Fruit fly (Drosophila melanogaster) whole organism, embryonic: Measurements from ENCODE around the gene Capa.

Experiments used
- ATbp ChIP-seq: fragments of 200-800 bp; sonication (Bioruptor generic); optimal IDR thresholded peaks from 2 replicates; lab custom pipeline; 2017; ENCODE audit warnings: missing biosample characterization, mild to moderate bottlenecking, missing genetic modification characterization, missing genetic modification reagents
- B-H1 ChIP-seq: fragments of 200-800 bp; sonication (Bioruptor generic); IDR thresholded peaks from 3 replicates; pipeline ENCODE4 v1.3.6; 2022; ENCODE audit warnings: missing biosample characterization, missing genetic modification characterization
- Bgb ChIP-seq: fragments of 200-800 bp; sonication (Bioruptor generic); IDR thresholded peaks from 2 replicates; pipeline ENCODE4 v1.3.6; 2022; ENCODE audit warnings: missing biosample characterization, missing genetic modification characterization; ENCODE audit not compliant: partially characterized antibody
- CG10979 ChIP-seq: fragments of 200-800 bp; sonication (Bioruptor generic); optimal IDR thresholded peaks from 2 replicates; lab custom pipeline; 2018; ENCODE audit warnings: missing biosample characterization, mild to moderate bottlenecking, missing genetic modification characterization, moderate library complexity
- CG12104 ChIP-seq: fragments of 200-800 bp; sonication (Bioruptor generic); optimal IDR thresholded peaks from 3 replicates; lab custom pipeline; 2016; ENCODE audit warnings: missing biosample characterization, missing genetic modification characterization
- CG12299 ChIP-seq: fragments of 200-800 bp; sonication (Bioruptor generic); optimal IDR thresholded peaks from 2 replicates; lab custom pipeline; 2018; ENCODE audit warnings: missing biosample characterization, mild to moderate bottlenecking, missing genetic modification characterization
- CG12942 ChIP-seq: fragments of 200-800 bp; sonication (Bioruptor generic); optimal IDR thresholded peaks from 3 replicates; lab custom pipeline; 2016; ENCODE audit warnings: missing biosample characterization, missing genetic modification characterization
- CG16813 ChIP-seq: fragments of 200-800 bp; sonication (Bioruptor generic); IDR thresholded peaks from 3 replicates; pipeline ENCODE4 v1.3.6; 2022; ENCODE audit warnings: missing biosample characterization, missing genetic modification characterization; ENCODE audit not compliant: partially characterized antibody
- CG16815 ChIP-seq: fragments of 200-800 bp; sonication (Bioruptor generic); optimal IDR thresholded peaks from 3 replicates; lab custom pipeline; 2017; ENCODE audit warnings: missing biosample characterization, mild to moderate bottlenecking, missing genetic modification characterization
- CG17186 ChIP-seq: fragments of 200-800 bp; sonication (Bioruptor generic); optimal IDR thresholded peaks from 3 replicates; lab custom pipeline; 2017; ENCODE audit warnings: missing biosample characterization, missing genetic modification reagents, missing genetic modification characterization
- CG18764 ChIP-seq: fragments of 200-800 bp; sonication (Bioruptor generic); optimal IDR thresholded peaks from 3 replicates; lab custom pipeline; 2016; ENCODE audit warnings: missing biosample characterization, missing genetic modification characterization
- CG2129 ChIP-seq: fragments of 200-800 bp; sonication (Bioruptor generic); IDR thresholded peaks from 2 replicates; pipeline ENCODE4 v1.3.6; 2022; ENCODE audit warnings: missing biosample characterization, missing genetic modification characterization; ENCODE audit not compliant: partially characterized antibody
- CG3163 ChIP-seq: fragments of 200-800 bp; sonication (Bioruptor generic); optimal IDR thresholded peaks from 3 replicates; lab custom pipeline; 2016; ENCODE audit warnings: missing biosample characterization, missing genetic modification characterization
- CG3281 ChIP-seq: fragments of 200-800 bp; sonication (Bioruptor generic); optimal IDR thresholded peaks from 3 replicates; lab custom pipeline; 2017; ENCODE audit warnings: missing biosample characterization, mild to moderate bottlenecking, missing genetic modification characterization
- CG6683 ChIP-seq: fragments of 200-800 bp; sonication (Bioruptor generic); optimal IDR thresholded peaks from 2 replicates; lab custom pipeline; 2017; ENCODE audit warnings: missing biosample characterization, mild to moderate bottlenecking, missing genetic modification characterization, missing genetic modification reagents
- CG8089 ChIP-seq: fragments of 200-800 bp; sonication (Bioruptor generic); optimal IDR thresholded peaks from 3 replicates; lab custom pipeline; 2016; ENCODE audit warnings: missing biosample characterization, missing genetic modification characterization
- CG8281 ChIP-seq: fragments of 200-800 bp; sonication (Bioruptor generic); optimal IDR thresholded peaks from 2 replicates; lab custom pipeline; 2018; ENCODE audit warnings: missing biosample characterization, mild to moderate bottlenecking, missing genetic modification characterization, moderate library complexity
- CG8478 ChIP-seq: fragments of >200 bp; optimal IDR thresholded peaks from 2 replicates; lab custom pipeline; 2018
- CG9932 ChIP-seq: fragments of 200-800 bp; sonication (Bioruptor generic); IDR thresholded peaks from 2 replicates; pipeline ENCODE4 v1.3.6; 2022; ENCODE audit warnings: missing biosample characterization, missing genetic modification characterization
- Dek ChIP-seq: fragments of 200-800 bp; sonication (Bioruptor generic); optimal IDR thresholded peaks from 3 replicates; lab custom pipeline; 2019; ENCODE audit warnings: missing biosample characterization, mild to moderate bottlenecking, missing genetic modification characterization, moderate library complexity
- Dll ChIP-seq: fragments of 200-800 bp; sonication (Bioruptor generic); IDR thresholded peaks from 4 replicates; pipeline ENCODE4 v1.3.6; 2022; ENCODE audit warnings: missing biosample characterization, missing genetic modification characterization; ENCODE audit not compliant: partially characterized antibody
- Fer2 ChIP-seq: fragments of 200-800 bp; sonication (Bioruptor generic); optimal IDR thresholded peaks from 2 replicates; lab custom pipeline; 2018; ENCODE audit warnings: missing biosample characterization, mild to moderate bottlenecking, missing genetic modification characterization, moderate library complexity
- Gsc ChIP-seq: fragments of 200-800 bp; sonication (Bioruptor generic); IDR thresholded peaks from 2 replicates; pipeline ENCODE4 v1.3.6; 2022; ENCODE audit warnings: missing biosample characterization, missing genetic modification characterization
- Mad ChIP-seq: fragments of 200-800 bp; sonication (Bioruptor generic); optimal IDR thresholded peaks from 2 replicates; lab custom pipeline; 2016; ENCODE audit warnings: missing biosample characterization, missing genetic modification characterization
- Mrtf ChIP-seq: fragments of 200-800 bp; sonication (Bioruptor generic); IDR thresholded peaks from 3 replicates; pipeline ENCODE4 v1.3.6; 2022; ENCODE audit warnings: missing biosample characterization, missing genetic modification characterization
- Nf-YA ChIP-seq: fragments of 200-800 bp; sonication (Bioruptor generic); IDR thresholded peaks from 2 replicates; pipeline ENCODE4 v1.3.6; 2022; ENCODE audit warnings: missing biosample characterization, missing genetic modification characterization
- Nf-YC ChIP-seq: fragments of 200-800 bp; optimal IDR thresholded peaks from 3 replicates; lab custom pipeline; 2019; ENCODE audit warnings: missing biosample characterization, mild to moderate bottlenecking, missing genetic modification characterization, moderate library complexity
- Scr ChIP-seq: fragments of 200-800 bp; sonication (Bioruptor generic); IDR thresholded peaks from 2 replicates; pipeline ENCODE4 v1.3.6; 2022; ENCODE audit warnings: missing biosample characterization, missing genetic modification characterization; ENCODE audit not compliant: partially characterized antibody
- TFAM ChIP-seq: fragments of 200-800 bp; sonication (Bioruptor generic); optimal IDR thresholded peaks from 2 replicates; lab custom pipeline; 2017; ENCODE audit warnings: missing biosample characterization, missing genetic modification characterization, inconsistent platforms
- YL-1 ChIP-seq: fragments of 200-800 bp; sonication (Bioruptor generic); optimal IDR thresholded peaks from 3 replicates; lab custom pipeline; 2017; ENCODE audit warnings: missing biosample characterization, mild to moderate bottlenecking, missing genetic modification characterization
- ash1 ChIP-seq: fragments of 200-800 bp; sonication (Bioruptor generic); optimal IDR thresholded peaks from 2 replicates; lab custom pipeline; 2018; ENCODE audit warnings: missing biosample characterization, mild to moderate bottlenecking, missing genetic modification characterization
- bbx ChIP-seq: fragments of 200-800 bp; sonication (Bioruptor generic); IDR thresholded peaks from 2 replicates; pipeline ENCODE4 v1.3.6; 2022; ENCODE audit warnings: missing biosample characterization, missing genetic modification characterization; ENCODE audit not compliant: partially characterized antibody
- br ChIP-seq: fragments of >200 bp; optimal IDR thresholded peaks from 2 replicates; lab custom pipeline; 2017
- cas ChIP-seq: fragments of 200-800 bp; sonication (Bioruptor generic); IDR thresholded peaks from 2 replicates; pipeline ENCODE4 v1.3.6; 2022; ENCODE audit warnings: missing biosample characterization, missing genetic modification characterization
- chm ChIP-seq: fragments of 200-800 bp; sonication (Bioruptor generic); IDR thresholded peaks from 2 replicates; pipeline ENCODE4 v1.3.6; 2022; ENCODE audit warnings: missing biosample characterization, missing genetic modification characterization
- dan ChIP-seq: fragments of 200-800 bp; sonication (Bioruptor generic); IDR thresholded peaks from 2 replicates; pipeline ENCODE4 v1.3.6; 2022; ENCODE audit warnings: missing biosample characterization, missing genetic modification characterization
- disco-r ChIP-seq: fragments of 200-800 bp; sonication (Bioruptor generic); optimal IDR thresholded peaks from 2 replicates; lab custom pipeline; 2016; ENCODE audit warnings: missing biosample characterization, missing genetic modification characterization
- dpn ChIP-seq, 2 experiments: fragments of 200-800 bp; sonication (Bioruptor generic); optimal IDR thresholded peaks; 3 replicates each; lab custom pipeline; 2016; ENCODE audit warnings: missing biosample characterization in 2 of 2, missing genetic modification characterization in 2 of 2
- esg ChIP-seq: fragments of 200-800 bp; sonication (Bioruptor generic); conservative IDR thresholded peaks from 2 replicates; pipeline ENCODE4 v1.3.6; 2022; ENCODE audit warnings: missing biosample characterization, missing genetic modification characterization
- hb ChIP-seq: fragments of 200-800 bp; sonication (Bioruptor generic); IDR thresholded peaks from 3 replicates; pipeline ENCODE4 v1.3.6; 2022; ENCODE audit warnings: missing biosample characterization, missing genetic modification characterization; ENCODE audit not compliant: partially characterized antibody
- inv ChIP-seq: fragments of 200-800 bp; sonication (Bioruptor generic); IDR thresholded peaks from 2 replicates; pipeline ENCODE4 v1.3.6; 2022; ENCODE audit warnings: missing biosample characterization, missing genetic modification characterization; ENCODE audit not compliant: partially characterized antibody
- ranshi ChIP-seq: fragments of 200-800 bp; sonication (Bioruptor generic); IDR thresholded peaks from 2 replicates; pipeline ENCODE4 v1.3.6; 2022; ENCODE audit warnings: missing biosample characterization, missing genetic modification characterization
- schlank ChIP-seq: fragments of 200-800 bp; sonication (Bioruptor generic); optimal IDR thresholded peaks from 2 replicates; lab custom pipeline; 2018; ENCODE audit warnings: missing biosample characterization, mild to moderate bottlenecking, missing genetic modification characterization
- shn ChIP-seq: fragments of 200-800 bp; sonication (Bioruptor generic); optimal IDR thresholded peaks from 3 replicates; lab custom pipeline; 2016; ENCODE audit warnings: missing biosample characterization, missing genetic modification characterization
- stc ChIP-seq: fragments of 200-800 bp; sonication (Bioruptor generic); IDR thresholded peaks from 2 replicates; pipeline ENCODE4 v1.3.6; 2022; ENCODE audit warnings: missing biosample characterization, missing genetic modification characterization
- sug ChIP-seq: fragments of 200-800 bp; optimal IDR thresholded peaks from 2 replicates; lab custom pipeline; 2019; ENCODE audit warnings: missing biosample characterization, mild to moderate bottlenecking, missing genetic modification characterization, moderate library complexity
- tap ChIP-seq: fragments of 200-800 bp; optimal IDR thresholded peaks from 3 replicates; lab custom pipeline; 2019; ENCODE audit warnings: missing biosample characterization, mild to moderate bottlenecking, missing genetic modification characterization, moderate library complexity
- tup ChIP-seq: fragments of 200-800 bp; sonication (Bioruptor generic); optimal IDR thresholded peaks from 2 replicates; lab custom pipeline; 2016; ENCODE audit warnings: missing biosample characterization, mild to moderate bottlenecking, missing genetic modification characterization, moderate library complexity
- usp ChIP-seq: fragments of >200 bp; optimal IDR thresholded peaks from 2 replicates; lab custom pipeline; 2017; ENCODE audit warnings: missing biosample characterization, missing genetic modification characterization
- zen2 ChIP-seq: fragments of 200-800 bp; sonication (Bioruptor generic); IDR thresholded peaks from 3 replicates; pipeline ENCODE4 v1.3.6; 2022; ENCODE audit warnings: missing biosample characterization, missing genetic modification characterization; ENCODE audit not compliant: partially characterized antibody
- zfh1 ChIP-seq: fragments of 200-800 bp; sonication (Bioruptor generic); IDR thresholded peaks from 3 replicates; pipeline ENCODE4 v1.3.6; 2022; ENCODE audit warnings: missing biosample characterization, missing genetic modification characterization

Capa gene

DNA sequence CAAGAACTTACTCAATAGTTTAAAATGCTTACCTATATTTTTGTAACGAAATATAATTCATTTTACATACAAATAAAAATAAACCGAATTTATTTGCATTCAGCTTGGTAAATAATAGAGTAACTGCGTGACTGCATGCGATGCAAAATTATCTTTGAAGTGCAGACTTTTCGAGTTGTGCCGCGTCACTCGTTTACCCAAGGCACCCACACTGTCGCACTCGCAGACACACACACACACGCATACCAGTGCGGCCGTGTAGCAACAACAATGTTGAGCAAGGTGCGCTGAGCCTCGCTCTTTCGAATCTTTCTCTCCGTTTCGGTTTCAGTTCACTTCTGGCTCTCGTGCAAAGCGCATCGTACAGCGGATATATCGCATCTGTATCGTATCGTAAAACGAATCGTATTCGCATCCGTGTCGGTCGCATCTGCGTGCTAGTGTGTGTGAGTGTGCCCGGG is 37.4 kb downstream of the Capa start, which contains the start of gene CG31038 (continued):
- TF ChIP-seq Mad (GFP tag; lab: Kevin White, UChicago) (no peak), hb (GFP tag; lab: Robert Waterston, UW) (no peak), CG12299 (tag; lab: Kevin White, UChicago) (no peak), CG3281 (GFP tag; lab: Kevin White, UChicago) (no peak), Nf-YC (tag; lab: Kevin White, UChicago) (no peak), Bgb (GFP tag; lab: Robert Waterston, UW) (peak; percentile 56), br (lab: Kevin White, UChicago) (no peak), stc (0 out of 2 replicates have a peak, but pooled peaks have one; percentile 17), CG9932 (GFP tag; lab: Robert Waterston, UW) (no peak), Dll (0 out of 4 replicates have a peak, but pooled peaks have one; percentile 36), zfh1 (peak; percentile 55; the same call in 2 of the 3 replicates), bbx (peak; percentile 69), Scr (peak; percentile 48), TFAM (GFP tag; lab: Kevin White, UChicago) (no peak), Nf-YA (GFP tag; lab: Robert Waterston, UW) (no peak), dpn (GFP tag; optimal IDR thresholded peaks at IDR 0.05; lab: Kevin White, UChicago) (peak in 1 of 2 experiments; percentile 20), CG10979 (tag; lab: Kevin White, UChicago) (no peak), CG6683 (no peak), esg (GFP tag; lab: Robert Waterston, UW) (no peak), dan (GFP tag; lab: Robert Waterston, UW) (no peak), CG18764 (GFP tag; lab: Kevin White, UChicago) (no peak), schlank (no peak), CG12942 (GFP tag; lab: Kevin White, UChicago) (no peak), B-H1 (GFP tag; lab: Robert Waterston, UW) (no peak; the same call in 2 of the 3 replicates), CG12104 (GFP tag; lab: Kevin White, UChicago) (no peak), CG17186 (no peak), sug (tag; lab: Kevin White, UChicago) (no peak), disco-r (GFP tag; lab: Kevin White, UChicago) (no peak), tup (no peak), CG2129 (GFP tag; lab: Robert Waterston, UW) (no peak), ATbp (GFP tag; lab: Kevin White, UChicago) (no peak), CG8089 (GFP tag; lab: Kevin White, UChicago) (no peak), usp (GFP tag; lab: Kevin White, UChicago) (no peak), chm (GFP tag; lab: Robert Waterston, UW) (peak; percentile 77), zen2 (GFP tag; lab: Robert Waterston, UW) (peak; percentile 74; the same call in 2 of the 3 replicates), CG16813 (GFP tag; lab: Robert Waterston, UW) (peak; percentile 37; the same call in 1 of the 3 replicates), tap (tag; lab: Kevin White, UChicago) (peak; percentile 21), Mrtf (no peak), CG3163 (GFP tag; lab: Kevin White, UChicago) (peak; percentile 79), CG16815 (no peak), ash1 (GFP tag; lab: Kevin White, UChicago) (no peak), Dek (tag; lab: Kevin White, UChicago) (no peak), Gsc (no peak), ranshi (GFP tag; lab: Robert Waterston, UW) (peak; percentile 25; the same call in 1 of the 2 replicates), inv (no peak), CG8478 (no peak), shn (GFP tag; lab: Kevin White, UChicago) (peak; percentile 23), cas (GFP tag; lab: Robert Waterston, UW) (no peak), CG8281 (tag; lab: Kevin White, UChicago) (no peak), Fer2 (no peak), YL-1 (GFP tag; lab: Kevin White, UChicago) (no peak)
